Worm (Caenorhabditis elegans) whole organism, L1 larva: ENCODE measurements around the gene Y32G9B.1.
A peak's percentile ranks its signal among the peaks of the same experiment; 100 is the strongest.

ENCODE experiments used
- C16A3.4 ChIP-seq: fragments of 150-350 bp; optimal IDR thresholded peaks from 2 replicates; lab custom pipeline; 2014; ENCODE audit warnings: missing biosample characterization, missing genetic modification characterization
- alr-1 ChIP-seq: fragments of 200-800 bp; sonication (Bioruptor generic); optimal IDR thresholded peaks from 2 replicates; lab custom pipeline; 2018; ENCODE audit warnings: borderline replicate concordance, mild to moderate bottlenecking, missing genetic modification characterization, missing compliant biosample characterization
- ceh-90 ChIP-seq: sonication (generic microtip); optimal IDR thresholded peaks from 2 replicates; lab custom pipeline; 2016; ENCODE audit warnings: missing genetic modification characterization, missing compliant biosample characterization
- dpl-1 ChIP-seq, 3 experiments: fragments of 150-350 bp in 2 of 3; sonication (generic microtip) in 1 of 3; optimal IDR thresholded peaks; 2 replicates each; lab custom pipeline; 2014 to 2017; ENCODE audit warnings: missing biosample characterization in 3 of 3, missing genetic modification characterization in 3 of 3, missing genetic modification reagents in 3 of 3
- efl-1 ChIP-seq, 4 experiments: fragments of 150-350 bp; optimal IDR thresholded peaks in 3 of 4; peaks in 1 of 4; 1 replicate in 1 of 4; 2 replicates in 3 of 4; lab custom pipeline; 2014; ENCODE audit warnings: missing biosample characterization in 2 of 4, missing genetic modification characterization in 2 of 4, missing genetic modification reagents in 2 of 4
- egl-13 ChIP-seq: sonication (generic microtip); optimal IDR thresholded peaks from 2 replicates; lab custom pipeline; 2016; ENCODE audit warnings: missing genotype, missing genetic modification reagents, missing genetic modification characterization, missing compliant biosample characterization
- elt-3 ChIP-seq, 6 experiments: fragments of 150-350 bp in 1 of 6; sonication (generic microtip); optimal IDR thresholded peaks; 2 replicates each; lab custom pipeline; 2017 to 2018; ENCODE audit warnings: missing biosample characterization in 6 of 6, missing genetic modification characterization in 6 of 6, inconsistent platforms in 1 of 6
- fkh-4 ChIP-seq: sonication (generic microtip); optimal IDR thresholded peaks from 2 replicates; lab custom pipeline; 2016; ENCODE audit warnings: missing compliant biosample characterization, missing genetic modification characterization, borderline replicate concordance
- hlh-17 ChIP-seq: fragments of 200-800 bp; sonication (Bioruptor generic); optimal IDR thresholded peaks from 2 replicates; lab custom pipeline; 2018; ENCODE audit warnings: missing genetic modification characterization, mild to moderate bottlenecking, missing compliant biosample characterization, moderate library complexity, borderline replicate concordance
- hpl-2 ChIP-seq: fragments of 150-350 bp; optimal IDR thresholded peaks from 2 replicates; lab custom pipeline; 2014; ENCODE audit warnings: missing biosample characterization, missing genetic modification reagents, missing genetic modification characterization
- jun-1 ChIP-seq: fragments of 150-350 bp; optimal IDR thresholded peaks from 2 replicates; lab custom pipeline; 2014; ENCODE audit warnings: missing biosample characterization, missing genetic modification reagents, missing genetic modification characterization
- lin-35 ChIP-seq, 2 experiments: fragments of 150-350 bp; optimal IDR thresholded peaks; 2 replicates each; lab custom pipeline; 2014; ENCODE audit warnings: missing biosample characterization in 2 of 2, missing genetic modification characterization in 2 of 2, missing genetic modification reagents in 2 of 2
- lin-39 ChIP-seq: fragments of 150-350 bp; optimal IDR thresholded peaks from 2 replicates; lab custom pipeline; 2014; ENCODE audit warnings: missing biosample characterization, missing genetic modification reagents, missing genetic modification characterization
- lsy-2 ChIP-seq, 2 experiments: fragments of 150-350 bp; optimal IDR thresholded peaks; 2 replicates each; lab custom pipeline; 2014; ENCODE audit warnings: missing biosample characterization in 2 of 2, missing genetic modification characterization in 2 of 2
- mdl-1 ChIP-seq, 2 experiments: fragments of 150-350 bp; optimal IDR thresholded peaks; 2 replicates each; lab custom pipeline; 2014 to 2017; ENCODE audit warnings: missing biosample characterization in 2 of 2, missing genetic modification characterization in 2 of 2, inconsistent platforms in 1 of 2
- mep-1 ChIP-seq: fragments of 150-350 bp; optimal IDR thresholded peaks from 2 replicates; lab custom pipeline; 2014; ENCODE audit warnings: missing biosample characterization, missing genetic modification characterization
- nhr-11 ChIP-seq: fragments of 150-350 bp; optimal IDR thresholded peaks from 2 replicates; lab custom pipeline; 2014; ENCODE audit warnings: missing biosample characterization, missing genetic modification characterization
- nhr-12 ChIP-seq: sonication (generic microtip); optimal IDR thresholded peaks from 2 replicates; lab custom pipeline; 2017; ENCODE audit warnings: missing biosample characterization, missing genetic modification characterization
- nhr-28 ChIP-seq: fragments of 150-350 bp; optimal IDR thresholded peaks from 2 replicates; lab custom pipeline; 2014; ENCODE audit warnings: missing biosample characterization, missing genetic modification characterization
- nhr-47 ChIP-seq: sonication (generic microtip); optimal IDR thresholded peaks from 2 replicates; lab custom pipeline; 2016; ENCODE audit warnings: mild to moderate bottlenecking, missing genetic modification characterization, moderate library complexity, missing compliant biosample characterization
- nhr-71 ChIP-seq: sonication (generic microtip); optimal IDR thresholded peaks from 2 replicates; lab custom pipeline; 2016; ENCODE audit warnings: mild to moderate bottlenecking, missing genetic modification characterization, moderate library complexity, missing compliant biosample characterization
- nhr-85 ChIP-seq: sonication (generic microtip); peaks from one replicate; lab custom pipeline; 2016; ENCODE audit warnings: missing genetic modification characterization, inconsistent platforms, missing compliant biosample characterization
- nhr-90 ChIP-seq: sonication (generic microtip); optimal IDR thresholded peaks from 2 replicates; lab custom pipeline; 2016; ENCODE audit warnings: mild to moderate bottlenecking, missing genetic modification characterization, missing compliant biosample characterization; ENCODE audit not compliant: poor library complexity
- pax-3 ChIP-seq: fragments of 200-800 bp; sonication (Bioruptor generic); optimal IDR thresholded peaks from 2 replicates; lab custom pipeline; 2018; ENCODE audit warnings: mild to moderate bottlenecking, missing genetic modification characterization, moderate library complexity, missing compliant biosample characterization
- skn-1 ChIP-seq: fragments of 150-350 bp; optimal IDR thresholded peaks from 2 replicates; lab custom pipeline; 2014; ENCODE audit warnings: missing biosample characterization, missing genetic modification characterization
- snpc-4 ChIP-seq: fragments of 150-350 bp; optimal IDR thresholded peaks from 2 replicates; lab custom pipeline; 2014; ENCODE audit warnings: missing biosample characterization, missing genetic modification characterization
- sptf-1 ChIP-seq: fragments of 150-350 bp; optimal IDR thresholded peaks from 2 replicates; lab custom pipeline; 2014; ENCODE audit warnings: missing biosample characterization, missing genetic modification characterization
- unc-30 ChIP-seq: sonication (generic microtip); optimal IDR thresholded peaks from 2 replicates; lab custom pipeline; 2017; ENCODE audit warnings: missing biosample characterization, missing genetic modification characterization
- unc-98 ChIP-seq: fragments of 200-800 bp; sonication (Bioruptor generic); IDR thresholded peaks from 2 replicates; pipeline ENCODE4 v1.3.6; 2022; ENCODE audit warnings: missing genetic modification characterization, missing compliant biosample characterization
- vab-15 ChIP-seq: sonication (generic microtip); optimal IDR thresholded peaks from 2 replicates; lab custom pipeline; 2017; ENCODE audit warnings: missing genotype, mild to moderate bottlenecking, missing genetic modification characterization, missing compliant biosample characterization
- xbp-1 ChIP-seq: sonication (generic microtip); optimal IDR thresholded peaks from 2 replicates; lab custom pipeline; 2016; ENCODE audit warnings: missing genetic modification characterization, missing compliant biosample characterization
- zag-1 ChIP-seq: fragments of 150-350 bp; optimal IDR thresholded peaks from 2 replicates; lab custom pipeline; 2014; ENCODE audit warnings: missing biosample characterization, missing genetic modification characterization
- ztf-11 ChIP-seq, 2 experiments: sonication (generic microtip); optimal IDR thresholded peaks; 2 replicates each; lab custom pipeline; 2016 to 2017; ENCODE audit warnings: missing genetic modification characterization in 2 of 2, missing biosample characterization in 1 of 2, missing compliant biosample characterization in 1 of 2

Y32G9B.1 gene

ce11 chrV:1804645-1805559 is 25.0 kb downstream of the Y32G9B.1 start, which contains the start of the genes hsp-16.2 and hsp-16.41 (continued):
- TF ChIP-seq ztf-11 (tag; optimal IDR thresholded peaks at IDR 0.05; lab: Kevin White, UChicago), result peak in 1 of 2 experiments; percentile 48
- TF ChIP-seq lin-39 (tag; lab: Kevin White, UChicago), result no peak
- TF ChIP-seq hpl-2 (GFP tag; lab: Kevin White, UChicago), result no peak
- peak in 2 of 3 experiments; percentile 30 to 50 for TF ChIP-seq dpl-1 (GFP tag; optimal IDR thresholded peaks at IDR 0.05; lab: Kevin White, UChicago)
- no peak for TF ChIP-seq sptf-1 (tag; lab: Kevin White, UChicago)
- TF ChIP-seq lsy-2 (tag; optimal IDR thresholded peaks at IDR 0.05; lab: Kevin White, UChicago), result peak in 1 of 2 experiments; percentile 39

ce11 chrV:1804034-1804542 is 25.8 kb downstream of the Y32G9B.1 start:
- TF ChIP-seq nhr-85 (tag; lab: Kevin White, UChicago), result no peak
- TF ChIP-seq zag-1, result no peak
- no peak for TF ChIP-seq hlh-17 (GFP tag; lab: Kevin White, UChicago)
- TF ChIP-seq fkh-4 (tag; lab: Kevin White, UChicago), result no peak
- TF ChIP-seq skn-1 (tag; lab: Kevin White, UChicago), result peak; percentile 59
- TF ChIP-seq snpc-4 (tag; lab: Kevin White, UChicago), result no peak
- TF ChIP-seq ceh-90 (tag; lab: Kevin White, UChicago), result no peak
- no peak for TF ChIP-seq egl-13 (tag; lab: Kevin White, UChicago)
- no peak for TF ChIP-seq ztf-11 (tag; optimal IDR thresholded peaks at IDR 0.05; lab: Kevin White, UChicago)
- TF ChIP-seq jun-1 (tag; lab: Kevin White, UChicago), result no peak
- TF ChIP-seq lin-39 (tag; lab: Kevin White, UChicago), result no peak
- TF ChIP-seq nhr-12 (tag; lab: Kevin White, UChicago), result no peak
- TF ChIP-seq lin-35 (GFP tag; optimal IDR thresholded peaks at IDR 0.05; lab: Kevin White, UChicago), result no peak
- TF ChIP-seq mep-1 (tag; lab: Kevin White, UChicago), result peak; percentile 81
- TF ChIP-seq unc-98 (GFP tag; lab: Robert Waterston, UW), result no peak
- TF ChIP-seq efl-1 (optimal IDR thresholded peaks at IDR 0.05; lab: Kevin White, UChicago), result no peak
- TF ChIP-seq efl-1 (GFP tag; optimal IDR thresholded peaks at IDR 0.05 in 1 of 2; lab: Kevin White, UChicago), result no peak
- TF ChIP-seq nhr-11 (tag; lab: Kevin White, UChicago), result no peak
- TF ChIP-seq mdl-1 (tag; optimal IDR thresholded peaks at IDR 0.05; lab: Kevin White, UChicago), result no peak
- no peak for TF ChIP-seq nhr-28
- no peak for TF ChIP-seq C16A3.4
- TF ChIP-seq xbp-1 (tag; lab: Kevin White, UChicago), result no peak
- no peak for TF ChIP-seq unc-30 (tag; lab: Kevin White, UChicago)
- TF ChIP-seq nhr-90, result no peak
- TF ChIP-seq elt-3 (tag; optimal IDR thresholded peaks at IDR 0.05; lab: Kevin White, UChicago), result no peak
- no peak for TF ChIP-seq nhr-71
- TF ChIP-seq dpl-1 (GFP tag; optimal IDR thresholded peaks at IDR 0.05; lab: Kevin White, UChicago), result peak in 1 of 3 experiments; percentile 5
- no peak for TF ChIP-seq alr-1 (tag; lab: Kevin White, UChicago)

ce11 chrV:1803043-1803442 is 26.8 kb downstream of the Y32G9B.1 start, which contains the start of gene srt-41:
Gene srt-41, minus strand, starts transcription at chrV:1803143.
- TF ChIP-seq xbp-1 (tag; lab: Kevin White, UChicago) (no peak), pax-3 (peak; percentile 14)

ce11 chrV:1797900-1798299 is 32.0 kb downstream of the Y32G9B.1 start, which contains the start of gene F36H9.10:
Gene F36H9.10, plus strand, starts transcription at chrV:1798200.
- TF ChIP-seq vab-15 (tag; lab: Kevin White, UChicago) (no peak), nhr-71 (no peak), mdl-1 (tag; optimal IDR thresholded peaks at IDR 0.05; lab: Kevin White, UChicago) (no peak), nhr-47 (tag; lab: Kevin White, UChicago) (no peak), lin-39 (tag; lab: Kevin White, UChicago) (no peak), mep-1 (tag; lab: Kevin White, UChicago) (no peak), ceh-90 (tag; lab: Kevin White, UChicago) (no peak)
